Fruit fly (Drosophila melanogaster) whole organism, embryonic: ENCODE results near the gene CG6420.

ENCODE experiments used
- Abd-B ChIP-seq: fragments of 200-800 bp; sonication (Bioruptor generic); optimal IDR thresholded peaks from 2 replicates; lab custom pipeline; 2018; ENCODE audit warnings: missing biosample characterization, mild to moderate bottlenecking, missing genetic modification characterization, moderate library complexity
- B-H1 ChIP-seq: fragments of 200-800 bp; sonication (Bioruptor generic); IDR thresholded peaks from 3 replicates; pipeline ENCODE4 v1.3.6; 2022; ENCODE audit warnings: missing biosample characterization, missing genetic modification characterization
- CG10274 ChIP-seq: fragments of 200-800 bp; sonication (Bioruptor generic); optimal IDR thresholded peaks from 3 replicates; lab custom pipeline; 2017; ENCODE audit warnings: missing biosample characterization, mild to moderate bottlenecking, missing genetic modification characterization
- CG10565 ChIP-seq: fragments of 200-800 bp; sonication (Bioruptor generic); optimal IDR thresholded peaks from 3 replicates; lab custom pipeline; 2016; ENCODE audit warnings: missing biosample characterization, mild to moderate bottlenecking, missing genetic modification characterization
- CG11085 ChIP-seq: fragments of 200-800 bp; sonication (Bioruptor generic); IDR thresholded peaks from 2 replicates; pipeline ENCODE4 v1.3.6; 2022; ENCODE audit warnings: missing biosample characterization, missing genetic modification characterization
- CG13287 ChIP-seq: fragments of 200-800 bp; sonication (Bioruptor generic); IDR thresholded peaks from 2 replicates; pipeline ENCODE4 v1.3.6; 2022; ENCODE audit warnings: missing biosample characterization, missing genetic modification characterization; ENCODE audit not compliant: partially characterized antibody
- CG14710 ChIP-seq: fragments of 200-800 bp; sonication (Bioruptor generic); optimal IDR thresholded peaks from 3 replicates; lab custom pipeline; 2019; ENCODE audit warnings: missing biosample characterization, mild to moderate bottlenecking, missing genetic modification characterization, moderate library complexity
- CG17385 ChIP-seq: fragments of 200-800 bp; sonication (Bioruptor generic); optimal IDR thresholded peaks from 3 replicates; lab custom pipeline; 2018; ENCODE audit warnings: missing biosample characterization, mild to moderate bottlenecking, missing genetic modification characterization
- CG2116 ChIP-seq: fragments of 200-800 bp; sonication (Bioruptor generic); optimal IDR thresholded peaks from 3 replicates; lab custom pipeline; 2018; ENCODE audit warnings: missing biosample characterization, mild to moderate bottlenecking, missing genetic modification characterization
- CG2129 ChIP-seq: fragments of 200-800 bp; sonication (Bioruptor generic); IDR thresholded peaks from 2 replicates; pipeline ENCODE4 v1.3.6; 2022; ENCODE audit warnings: missing biosample characterization, missing genetic modification characterization; ENCODE audit not compliant: partially characterized antibody
- CG2889 ChIP-seq: fragments of 200-800 bp; sonication (Bioruptor generic); IDR thresholded peaks from 3 replicates; pipeline ENCODE4 v1.3.6; 2022; ENCODE audit warnings: missing biosample characterization, missing genetic modification characterization
- CG3281 ChIP-seq: fragments of 200-800 bp; sonication (Bioruptor generic); optimal IDR thresholded peaks from 3 replicates; lab custom pipeline; 2017; ENCODE audit warnings: missing biosample characterization, mild to moderate bottlenecking, missing genetic modification characterization
- CG34376 ChIP-seq: fragments of 200-800 bp; sonication (Bioruptor generic); optimal IDR thresholded peaks from 2 replicates; lab custom pipeline; 2018; ENCODE audit warnings: missing biosample characterization, mild to moderate bottlenecking, missing genetic modification characterization
- CG3847 ChIP-seq: fragments of 200-800 bp; sonication (Bioruptor generic); IDR thresholded peaks from 2 replicates; pipeline ENCODE4 v1.3.6; 2022; ENCODE audit warnings: missing biosample characterization, missing genetic modification characterization
- CG4282 ChIP-seq: fragments of 200-800 bp; sonication (Bioruptor generic); optimal IDR thresholded peaks from 2 replicates; lab custom pipeline; 2016; ENCODE audit warnings: missing biosample characterization, missing genetic modification characterization
- CG4424 ChIP-seq: fragments of 200-800 bp; sonication (Bioruptor generic); optimal IDR thresholded peaks from 3 replicates; lab custom pipeline; 2016; ENCODE audit warnings: missing biosample characterization, missing genetic modification characterization
- CG4617 ChIP-seq: fragments of 200-800 bp; sonication (Bioruptor generic); optimal IDR thresholded peaks from 3 replicates; lab custom pipeline; 2016; ENCODE audit warnings: missing biosample characterization, missing genetic modification characterization, borderline replicate concordance
- CG5180 ChIP-seq: fragments of 200-800 bp; sonication (Bioruptor generic); optimal IDR thresholded peaks from 3 replicates; lab custom pipeline; 2017; ENCODE audit warnings: missing biosample characterization, missing genetic modification characterization, mild to moderate bottlenecking, moderate library complexity, missing genetic modification reagents
- CG7928 ChIP-seq: fragments of 200-800 bp; sonication (Bioruptor generic); optimal IDR thresholded peaks from 2 replicates; lab custom pipeline; 2017; ENCODE audit warnings: missing biosample characterization, mild to moderate bottlenecking, missing genetic modification characterization
- CG7963 ChIP-seq: fragments of 200-800 bp; sonication (Bioruptor generic); IDR thresholded peaks from 3 replicates; pipeline ENCODE4 v1.3.6; 2022; ENCODE audit warnings: missing biosample characterization, missing genetic modification characterization; ENCODE audit not compliant: partially characterized antibody
- CG9876 ChIP-seq: fragments of 200-800 bp; sonication (Bioruptor generic); optimal IDR thresholded peaks from 2 replicates; lab custom pipeline; 2016; ENCODE audit warnings: missing biosample characterization, missing genetic modification characterization
- D19A ChIP-seq: fragments of 200-800 bp; optimal IDR thresholded peaks from 3 replicates; lab custom pipeline; 2019; ENCODE audit warnings: missing biosample characterization, mild to moderate bottlenecking, missing genetic modification characterization, moderate library complexity
- Dad ChIP-seq: fragments of 200-800 bp; sonication (Bioruptor generic); optimal IDR thresholded peaks from 3 replicates; lab custom pipeline; 2016; ENCODE audit warnings: missing biosample characterization, missing genetic modification characterization
- Dll ChIP-seq: fragments of 200-800 bp; sonication (Bioruptor generic); IDR thresholded peaks from 4 replicates; pipeline ENCODE4 v1.3.6; 2022; ENCODE audit warnings: missing biosample characterization, missing genetic modification characterization; ENCODE audit not compliant: partially characterized antibody
- Doc3 ChIP-seq: fragments of 200-800 bp; sonication (Bioruptor generic); IDR thresholded peaks from 3 replicates; pipeline ENCODE4 v1.3.6; 2022; ENCODE audit warnings: missing biosample characterization, missing genetic modification characterization; ENCODE audit not compliant: partially characterized antibody
- Dref ChIP-seq: fragments of 200-800 bp; sonication (Bioruptor generic); IDR thresholded peaks from 2 replicates; pipeline ENCODE4 v1.3.6; 2022; ENCODE audit warnings: missing biosample characterization, missing genetic modification characterization
- H15 ChIP-seq: fragments of 200-800 bp; sonication (Bioruptor generic); IDR thresholded peaks from 3 replicates; pipeline ENCODE4 v1.3.6; 2022; ENCODE audit warnings: missing biosample characterization, missing genetic modification characterization
- H2.0 ChIP-seq: fragments of 200-800 bp; sonication (Bioruptor generic); IDR thresholded peaks from 2 replicates; pipeline ENCODE4 v1.3.6; 2022; ENCODE audit warnings: missing biosample characterization, missing genetic modification characterization
- HHEX ChIP-seq: fragments of 200-800 bp; sonication (Bioruptor generic); optimal IDR thresholded peaks from 3 replicates; lab custom pipeline; 2017; ENCODE audit warnings: missing biosample characterization, mild to moderate bottlenecking, missing genetic modification characterization, missing genetic modification reagents
- HLH3B ChIP-seq: fragments of 200-800 bp; sonication (Bioruptor generic); IDR thresholded peaks from 2 replicates; pipeline ENCODE4 v1.3.6; 2022; ENCODE audit warnings: missing biosample characterization, missing genetic modification characterization
- Hsf ChIP-seq: fragments of 200-800 bp; sonication (Bioruptor generic); optimal IDR thresholded peaks from 3 replicates; lab custom pipeline; 2016; ENCODE audit warnings: missing biosample characterization, missing genetic modification characterization
- NFAT ChIP-seq: fragments of 200-800 bp; sonication (Bioruptor generic); IDR thresholded peaks from 2 replicates; pipeline ENCODE4 v1.3.6; 2022; ENCODE audit warnings: missing biosample characterization, missing genetic modification characterization
- Oaz ChIP-seq: fragments of 200-800 bp; sonication (Bioruptor generic); IDR thresholded peaks from 2 replicates; pipeline ENCODE4 v1.3.6; 2022; ENCODE audit warnings: missing biosample characterization, missing genetic modification characterization
- Rfx ChIP-seq: fragments of 200-800 bp; sonication (Bioruptor generic); IDR thresholded peaks from 2 replicates; pipeline ENCODE4 v1.3.6; 2022; ENCODE audit warnings: missing biosample characterization, missing genetic modification characterization
- Sry-β ChIP-seq: fragments of 200-800 bp; sonication (Bioruptor generic); optimal IDR thresholded peaks from 2 replicates; lab custom pipeline; 2018; ENCODE audit warnings: missing biosample characterization, mild to moderate bottlenecking, missing genetic modification characterization, moderate library complexity
- Trl ChIP-seq, 3 experiments: fragments of >200 bp in 2 of 3; fragments of 200-800 bp in 1 of 3; sonication (Bioruptor generic) in 1 of 3; optimal IDR thresholded peaks; 2 replicates in 1 of 3; 3 replicates in 2 of 3; lab custom pipeline; 2016 to 2017; ENCODE audit warnings: missing biosample characterization in 1 of 3, missing genetic modification characterization in 1 of 3
- al ChIP-seq: fragments of 200-800 bp; sonication (Bioruptor generic); IDR thresholded peaks from 2 replicates; pipeline ENCODE4 v1.3.6; 2022; ENCODE audit warnings: missing biosample characterization, missing genetic modification characterization
- dysf ChIP-seq: fragments of 200-800 bp; sonication (Bioruptor generic); IDR thresholded peaks from 3 replicates; pipeline ENCODE4 v1.3.6; 2022; ENCODE audit warnings: missing biosample characterization, missing genetic modification characterization
- fd102C ChIP-seq: fragments of 200-800 bp; sonication (Bioruptor generic); optimal IDR thresholded peaks from 2 replicates; lab custom pipeline; 2018; ENCODE audit warnings: missing biosample characterization, mild to moderate bottlenecking, missing genetic modification characterization, moderate library complexity
- gfzf ChIP-seq: fragments of 200-800 bp; sonication (Bioruptor generic); optimal IDR thresholded peaks from 2 replicates; lab custom pipeline; 2016; ENCODE audit warnings: missing biosample characterization, mild to moderate bottlenecking, missing genetic modification characterization, moderate library complexity
- hb ChIP-seq: fragments of 200-800 bp; sonication (Bioruptor generic); IDR thresholded peaks from 3 replicates; pipeline ENCODE4 v1.3.6; 2022; ENCODE audit warnings: missing biosample characterization, missing genetic modification characterization; ENCODE audit not compliant: partially characterized antibody
- phol ChIP-seq: fragments of 200-800 bp; sonication (Bioruptor generic); optimal IDR thresholded peaks from 3 replicates; lab custom pipeline; 2018; ENCODE audit warnings: missing biosample characterization, mild to moderate bottlenecking, missing genetic modification characterization, moderate library complexity
- pnt ChIP-seq: fragments of 200-800 bp; sonication (Bioruptor generic); optimal IDR thresholded peaks from 3 replicates; lab custom pipeline; 2016; ENCODE audit warnings: missing biosample characterization, missing genetic modification characterization
- rib ChIP-seq: fragments of 200-800 bp; sonication (Bioruptor generic); IDR thresholded peaks from 2 replicates; pipeline ENCODE4 v1.3.6; 2022; ENCODE audit warnings: missing biosample characterization, missing genetic modification characterization
- sd ChIP-seq: fragments of 200-800 bp; sonication (Bioruptor generic); optimal IDR thresholded peaks from 3 replicates; lab custom pipeline; 2018; ENCODE audit warnings: missing biosample characterization, mild to moderate bottlenecking, missing genetic modification characterization, moderate library complexity
- ssp ChIP-seq: fragments of 200-800 bp; sonication (Bioruptor generic); IDR thresholded peaks from 2 replicates; pipeline ENCODE4 v1.3.6; 2022; ENCODE audit warnings: missing biosample characterization, missing genetic modification characterization
- unc-4 ChIP-seq: fragments of 200-800 bp; sonication (Bioruptor generic); IDR thresholded peaks from 2 replicates; pipeline ENCODE4 v1.3.6; 2022; ENCODE audit warnings: missing biosample characterization, missing genetic modification characterization; ENCODE audit not compliant: partially characterized antibody
- usp ChIP-seq: fragments of >200 bp; optimal IDR thresholded peaks from 2 replicates; lab custom pipeline; 2017; ENCODE audit warnings: missing biosample characterization, missing genetic modification characterization
- zen ChIP-seq: fragments of 200-800 bp; sonication (Bioruptor generic); optimal IDR thresholded peaks from 3 replicates; lab custom pipeline; 2018; ENCODE audit warnings: missing biosample characterization, mild to moderate bottlenecking, missing genetic modification characterization, moderate library complexity

CG6420 gene

DNA sequence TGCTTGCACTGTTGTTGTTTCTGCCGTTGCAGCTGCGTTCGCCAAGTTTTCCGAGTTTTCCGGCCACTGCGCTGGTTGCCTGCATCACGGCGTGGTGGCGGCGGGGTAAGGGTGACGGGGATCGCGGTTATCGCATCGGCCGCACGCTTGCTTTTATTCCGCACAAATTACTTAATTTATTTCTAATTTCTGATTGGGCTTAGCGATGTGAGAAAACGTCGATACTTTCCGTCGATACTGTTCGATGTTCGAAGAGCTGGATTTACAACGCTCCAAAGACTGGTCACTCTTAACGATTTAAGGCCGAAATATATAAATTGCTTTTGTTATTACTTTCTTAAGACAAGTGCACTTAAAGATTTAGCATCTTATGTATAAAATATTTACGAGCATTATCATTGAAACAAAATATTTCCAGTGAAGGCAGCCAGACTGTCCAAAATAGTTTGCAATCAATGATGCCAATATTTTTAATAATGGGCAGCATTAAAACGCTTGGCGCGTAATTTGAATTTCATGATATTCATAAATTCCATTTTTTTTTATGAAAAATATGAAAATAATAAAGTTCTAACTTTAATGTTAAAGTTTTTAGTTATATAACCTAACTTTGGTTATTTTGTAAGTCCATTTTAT lies at the start of gene CG6420:
Gene CG6420 (minus strand): TSS at position 240 of the 636 bp plus-strand sequence.
- TF ChIP-seq phol (tag; lab: Kevin White, UChicago) (peak; percentile 24), B-H1 (GFP tag; lab: Robert Waterston, UW) (no peak), Abd-B (GFP tag; lab: Kevin White, UChicago) (peak; percentile 37), NFAT (no peak), Dref (GFP tag; lab: Robert Waterston, UW) (peak; percentile 70), ssp (GFP tag; lab: Robert Waterston, UW) (no peak), gfzf (GFP tag; lab: Kevin White, UChicago) (peak; percentile 82), fd102C (no peak), Hsf (GFP tag; lab: Kevin White, UChicago) (no peak), CG14710 (tag; lab: Kevin White, UChicago) (peak; percentile 41), CG34376 (no peak), zen (tag; lab: Kevin White, UChicago) (no peak), CG9876 (GFP tag; lab: Kevin White, UChicago) (no peak), usp (GFP tag; lab: Kevin White, UChicago) (no peak), Dad (GFP tag; lab: Kevin White, UChicago) (peak; percentile 16), CG4282 (GFP tag; lab: Kevin White, UChicago) (no peak), dysf (GFP tag; lab: Robert Waterston, UW) (no peak), CG4424 (GFP tag; lab: Kevin White, UChicago) (no peak), CG4617 (GFP tag; lab: Kevin White, UChicago) (peak; percentile 78), CG2129 (GFP tag; lab: Robert Waterston, UW) (peak; percentile 57; the same call in 1 of the 2 replicates), CG10274 (GFP tag; lab: Kevin White, UChicago) (no peak), HLH3B (GFP tag; lab: Robert Waterston, UW) (no peak), CG3281 (no peak), CG7963 (GFP tag; lab: Robert Waterston, UW) (peak; percentile 66; the same call in 2 of the 3 replicates), unc-4 (GFP tag; lab: Robert Waterston, UW) (peak; percentile 89), CG10565 (no peak), H15 (GFP tag; lab: Robert Waterston, UW) (no peak), pnt (GFP tag; lab: Kevin White, UChicago) (no peak), CG5180 (GFP tag; lab: Kevin White, UChicago) (no peak), Rfx (GFP tag; lab: Robert Waterston, UW) (peak; percentile 31; the same call in 1 of the 2 replicates), HHEX (GFP tag; lab: Kevin White, UChicago) (no peak), sd (tag; lab: Kevin White, UChicago) (no peak), Trl (optimal IDR thresholded peaks at IDR 0.05; lab: Kevin White, UChicago) (peak in 1 of 2 experiments; percentile 28), Trl (GFP tag; optimal IDR thresholded peaks at IDR 0.05; lab: Kevin White, UChicago) (no peak), Dll (GFP tag; lab: Robert Waterston, UW) (peak; percentile 90), CG7928 (GFP tag; lab: Kevin White, UChicago) (no peak), CG11085 (GFP tag; lab: Robert Waterston, UW) (no peak), hb (peak; percentile 74), Doc3 (GFP tag; lab: Robert Waterston, UW) (peak; percentile 84), CG2116 (GFP tag; lab: Kevin White, UChicago) (peak; percentile 29), CG13287 (GFP tag; lab: Robert Waterston, UW) (peak; percentile 90), Sry-β (GFP tag; lab: Kevin White, UChicago) (no peak), H2.0 (GFP tag; lab: Robert Waterston, UW) (no peak), al (GFP tag; lab: Robert Waterston, UW) (no peak), rib (no peak), D19A (tag; lab: Kevin White, UChicago) (no peak), CG17385 (GFP tag; lab: Kevin White, UChicago) (no peak), Oaz (no peak), CG3847 (peak; percentile 83), CG2889 (no peak)
